Worm (Caenorhabditis elegans) whole organism, mixed stage, embryonic: ENCODE results near the gene nfi-1.

Experiments
- hlh-1 ChIP-seq: fragments of 150-350 bp; optimal IDR thresholded peaks from 2 replicates; lab custom pipeline; 2014; ENCODE audit warnings: missing biosample characterization, missing genetic modification reagents, missing genetic modification characterization
- lin-13 ChIP-seq: fragments of 150-350 bp; optimal IDR thresholded peaks from 2 replicates; lab custom pipeline; 2014; ENCODE audit warnings: missing biosample characterization, missing genetic modification characterization
- mep-1 ChIP-seq: fragments of 150-350 bp; optimal IDR thresholded peaks from 2 replicates; lab custom pipeline; 2017; ENCODE audit warnings: missing biosample characterization, missing genetic modification reagents, missing genetic modification characterization, inconsistent platforms
- mls-2 ChIP-seq: sonication (generic microtip); optimal IDR thresholded peaks from 2 replicates; lab custom pipeline; 2016; ENCODE audit warnings: mild to moderate bottlenecking, missing genetic modification characterization, moderate library complexity, missing compliant biosample characterization
- nhr-237 ChIP-seq: fragments of 150-350 bp; optimal IDR thresholded peaks from 2 replicates; lab custom pipeline; 2014; ENCODE audit warnings: missing biosample characterization, missing genetic modification characterization
- nhr-76 ChIP-seq: sonication (generic microtip); optimal IDR thresholded peaks from 2 replicates; lab custom pipeline; 2017; ENCODE audit warnings: missing biosample characterization, missing genetic modification characterization
- pha-4 ChIP-seq: fragments of 150-350 bp; optimal IDR thresholded peaks from 2 replicates; lab custom pipeline; 2018; ENCODE audit warnings: missing biosample characterization, missing genetic modification reagents, missing genetic modification characterization
- snpc-4 ChIP-seq: fragments of 150-350 bp; optimal IDR thresholded peaks from 2 replicates; lab custom pipeline; 2014; ENCODE audit warnings: missing biosample characterization, missing genetic modification characterization
- unc-39 ChIP-seq: fragments of 150-350 bp; optimal IDR thresholded peaks from 2 replicates; lab custom pipeline; 2014; ENCODE audit warnings: missing biosample characterization, missing genetic modification characterization
- unc-62 ChIP-seq: fragments of 150-350 bp; optimal IDR thresholded peaks from 2 replicates; lab custom pipeline; 2014; ENCODE audit warnings: missing biosample characterization, missing genetic modification reagents, missing genetic modification characterization
- zip-8 ChIP-seq: fragments of 150-350 bp; optimal IDR thresholded peaks from 2 replicates; lab custom pipeline; 2014; ENCODE audit warnings: missing biosample characterization, missing genetic modification characterization
- ztf-11 ChIP-seq: fragments of 150-350 bp; optimal IDR thresholded peaks from 2 replicates; lab custom pipeline; 2014; ENCODE audit warnings: missing biosample characterization, missing genetic modification characterization

- no peak for TF ChIP-seq nhr-237 (tag; lab: Kevin White, UChicago)
- no peak for TF ChIP-seq mep-1 (tag; lab: Kevin White, UChicago)
- no peak for TF ChIP-seq unc-62 (GFP tag; lab: Kevin White, UChicago)
- TF ChIP-seq mls-2 (tag; lab: Kevin White, UChicago), result no peak
- TF ChIP-seq nhr-76, result no peak
- no peak for TF ChIP-seq snpc-4
- no peak for TF ChIP-seq unc-39 (tag; lab: Kevin White, UChicago)
- TF ChIP-seq pha-4, result no peak
- no peak for TF ChIP-seq ztf-11 (tag; lab: Kevin White, UChicago)
- no peak for TF ChIP-seq hlh-1 (tag; lab: Kevin White, UChicago)
- no peak for TF ChIP-seq lin-13
- no peak for TF ChIP-seq zip-8 (tag; lab: Kevin White, UChicago)
Observed at ce11 chrII:7561494-7561893, 23.5 kb downstream of the nfi-1 start, which contains the start of the genes ZK1290.11 and ZK1290.1.
